Fruit fly (Drosophila melanogaster): ENCODE results near the gene CG7341.

dm6 chr3L:18106021-18106944 is 6.5 kb upstream of the CG7341 start, which contains the start of the genes CG13698 and mRpS26:
- TF ChIP-seq cic (GFP tag; optimal IDR thresholded peaks at IDR 0.05) (no peak), kay (GFP tag; ENCODE audit: borderline replicate concordance) (no peak), tj (GFP tag; optimal IDR thresholded peaks at IDR 0.05) (peak; percentile 92), ovo (GFP tag; optimal IDR thresholded peaks at IDR 0.05) (peak; percentile 15), toe (GFP tag; optimal IDR thresholded peaks at IDR 0.05) (peak; percentile 73), CG1620 (GFP tag; optimal IDR thresholded peaks at IDR 0.05) (peak; percentile 58), CG7101 (tag; optimal IDR thresholded peaks at IDR 0.05) (peak; percentile 79)
